Worm (Caenorhabditis elegans) whole organism, L1 larva: Measurements from ENCODE around the gene osm-1.
A peak's percentile ranks its signal among the peaks of the same experiment; 100 is the strongest.

Source experiments
- C04F5.9 ChIP-seq: sonication (generic microtip); optimal IDR thresholded peaks from 2 replicates; lab custom pipeline; 2016; ENCODE audit warnings: missing genetic modification characterization, missing compliant biosample characterization
- ama-1 ChIP-seq: fragments of 150-350 bp; optimal IDR thresholded peaks from 2 replicates; lab custom pipeline; 2014
- ces-1 ChIP-seq: fragments of 150-350 bp; optimal IDR thresholded peaks from 2 replicates; lab custom pipeline; 2014; ENCODE audit warnings: missing biosample characterization, missing genetic modification reagents, missing genetic modification characterization
- efl-1 ChIP-seq, 4 experiments: fragments of 150-350 bp; optimal IDR thresholded peaks in 3 of 4; peaks in 1 of 4; 1 replicate in 1 of 4; 2 replicates in 3 of 4; lab custom pipeline; 2014; ENCODE audit warnings: missing biosample characterization in 2 of 4, missing genetic modification characterization in 2 of 4, missing genetic modification reagents in 2 of 4
- fkh-10 ChIP-seq: sonication (generic microtip); optimal IDR thresholded peaks from 2 replicates; lab custom pipeline; 2017; ENCODE audit warnings: missing biosample characterization, missing genetic modification reagents, missing genetic modification characterization
- mdl-1 ChIP-seq, 2 experiments: fragments of 150-350 bp; optimal IDR thresholded peaks; 2 replicates each; lab custom pipeline; 2014 to 2017; ENCODE audit warnings: missing biosample characterization in 2 of 2, missing genetic modification characterization in 2 of 2, inconsistent platforms in 1 of 2
- nhr-237 ChIP-seq: fragments of 150-350 bp; optimal IDR thresholded peaks from 2 replicates; lab custom pipeline; 2014; ENCODE audit warnings: missing biosample characterization, missing genetic modification characterization
- nhr-76 ChIP-seq: sonication (generic microtip); optimal IDR thresholded peaks from 2 replicates; lab custom pipeline; 2017; ENCODE audit warnings: missing biosample characterization, missing genetic modification characterization
- pag-3 ChIP-seq: sonication (generic microtip); optimal IDR thresholded peaks from 2 replicates; lab custom pipeline; 2017; ENCODE audit warnings: missing genetic modification characterization, mild to moderate bottlenecking, missing compliant biosample characterization, antibody characterized with exemption, borderline replicate concordance; ENCODE audit not compliant: insufficient read depth
- tbx-2 ChIP-seq: sonication (generic microtip); optimal IDR thresholded peaks from 2 replicates; lab custom pipeline; 2016; ENCODE audit warnings: missing genetic modification characterization, missing compliant biosample characterization

DNA sequence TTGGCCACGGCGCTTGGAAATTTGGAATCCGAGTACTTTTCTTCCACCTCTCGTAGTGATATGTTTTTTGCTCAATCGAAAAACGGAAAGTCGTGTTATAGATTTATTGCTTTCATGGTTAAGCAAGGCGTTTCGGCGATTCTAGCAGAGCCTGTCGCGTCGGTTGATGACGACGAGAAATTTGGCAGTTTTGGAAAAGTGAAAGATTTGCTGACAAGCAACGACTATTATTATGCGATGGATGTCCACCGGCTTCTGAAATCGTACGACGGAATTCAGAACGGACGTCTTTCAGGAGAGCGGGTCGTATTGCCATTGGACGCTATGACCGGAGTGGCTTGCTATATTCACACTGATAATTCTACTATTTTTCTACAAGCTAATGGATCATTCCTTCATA is 21.7 kb upstream of the osm-1 start:
- TF ChIP-seq ces-1 (GFP tag; lab: Kevin White, UChicago) (no peak), nhr-76 (tag; lab: Kevin White, UChicago) (no peak), tbx-2 (tag; lab: Kevin White, UChicago) (no peak), fkh-10 (GFP tag; lab: Kevin White, UChicago) (no peak), nhr-237 (no peak), pag-3 (tag; lab: Kevin White, UChicago) (no peak), ama-1 (lab: Kevin White, UChicago) (no peak), efl-1 (optimal IDR thresholded peaks at IDR 0.05; lab: Kevin White, UChicago) (no peak), efl-1 (GFP tag; optimal IDR thresholded peaks at IDR 0.05 in 1 of 2; lab: Kevin White, UChicago) (peak in 1 of 2 experiments; percentile 55), mdl-1 (tag; optimal IDR thresholded peaks at IDR 0.05; lab: Kevin White, UChicago) (no peak), C04F5.9 (tag; lab: Kevin White, UChicago) (no peak)
